Worm (Caenorhabditis elegans): ENCODE measurements around the gene R02D5.4.

DNA sequence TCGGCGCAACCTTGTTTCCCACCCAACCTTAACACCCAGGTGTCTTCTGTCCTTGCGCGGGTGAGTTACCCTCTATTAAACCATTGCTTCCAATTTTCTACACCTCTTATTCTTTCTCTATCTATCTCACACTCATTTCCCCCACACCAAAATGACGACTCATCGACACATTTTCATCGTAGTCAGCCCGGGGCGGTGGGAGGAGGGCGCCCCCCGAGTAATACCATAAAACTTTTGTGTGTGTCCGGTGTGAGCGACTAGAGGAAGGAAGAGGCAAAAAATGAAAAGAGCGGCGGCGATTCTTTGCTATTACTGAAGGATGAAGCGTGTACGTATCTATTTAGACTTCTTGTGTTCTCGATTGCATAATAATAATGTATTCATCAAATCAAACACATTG lies 20.3 kb upstream of the R02D5.4 start:
- TF ChIP-seq let-526 (GFP tag; IDR thresholded peaks at IDR 0.05), result no peak
- TF ChIP-seq unc-130 (GFP tag; optimal IDR thresholded peaks at IDR 0.05), result no peak
- no peak for TF ChIP-seq unc-62 (GFP tag; optimal IDR thresholded peaks at IDR 0.05)
- no peak for TF ChIP-seq bed-2 (GFP tag; IDR thresholded peaks at IDR 0.05)
- TF ChIP-seq B0261.1 (tag; optimal IDR thresholded peaks at IDR 0.05), result no peak
- TF ChIP-seq nhr-179 (tag; optimal IDR thresholded peaks at IDR 0.05), result no peak
- no peak for TF ChIP-seq snpc-1.1 (tag; optimal IDR thresholded peaks at IDR 0.05; ENCODE audit: insufficient read depth)

All from whole organism, young adult.